Worm (Caenorhabditis elegans): ENCODE results near the gene K04A8.19.

The K04A8.19 gene

DNA sequence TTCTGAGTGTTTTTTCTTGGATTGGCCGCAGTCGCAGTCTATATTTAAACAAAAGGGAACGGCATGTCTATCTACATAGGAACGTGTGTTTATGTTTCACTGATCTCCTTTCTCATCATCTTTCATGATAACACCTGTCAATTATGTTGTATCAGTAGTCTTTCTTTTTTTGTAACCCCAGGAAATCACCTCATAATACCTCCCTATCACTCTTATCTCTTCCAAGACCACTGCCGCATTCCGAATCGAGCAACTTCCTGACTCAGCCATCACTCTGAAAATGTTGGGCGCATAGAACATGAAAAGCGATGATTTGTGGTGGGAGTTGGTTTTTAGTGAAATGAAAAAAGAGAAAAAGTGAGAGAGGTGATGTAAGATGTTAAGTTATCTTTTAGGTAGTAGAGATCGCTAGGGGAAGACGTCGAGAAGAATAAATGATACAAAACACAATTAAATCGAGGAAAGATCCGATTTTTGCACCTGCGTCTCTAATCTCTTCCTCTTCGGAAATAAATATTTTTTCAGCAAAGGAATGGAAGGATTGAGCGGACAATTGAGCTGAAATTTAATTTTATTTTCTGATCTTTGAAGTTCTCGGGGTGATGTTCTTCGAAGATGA, 31.2 kb downstream of the K04A8.19 start (continued):
- TF ChIP-seq mxl-2 (GFP tag; conservative IDR thresholded peaks at IDR 0.05) (no peak), egl-43 (GFP tag; IDR thresholded peaks at IDR 0.05) (no peak), nhr-42 (GFP tag; IDR thresholded peaks at IDR 0.05) (no peak), daf-12 (tag; optimal IDR thresholded peaks at IDR 0.05) (no peak), nhr-11 (tag; optimal IDR thresholded peaks at IDR 0.05) (no peak), mxl-3 (GFP tag; optimal IDR thresholded peaks at IDR 0.05) (peak; percentile 50), lin-39 (tag; optimal IDR thresholded peaks at IDR 0.05) (no peak), php-3 (GFP tag; IDR thresholded peaks at IDR 0.05) (peak; percentile 67; the same call in 1 of the 2 replicates), ceh-82 (tag; optimal IDR thresholded peaks at IDR 0.05) (no peak), mes-2 (tag; optimal IDR thresholded peaks at IDR 0.05; ENCODE audit: poor library complexity, severe bottlenecking) (no peak), pqm-1 (tag; optimal IDR thresholded peaks at IDR 0.05) (peak; percentile 46), set-16 (GFP tag; IDR thresholded peaks at IDR 0.05) (no peak), lir-3 (tag; optimal IDR thresholded peaks at IDR 0.05) (no peak)

DNA sequence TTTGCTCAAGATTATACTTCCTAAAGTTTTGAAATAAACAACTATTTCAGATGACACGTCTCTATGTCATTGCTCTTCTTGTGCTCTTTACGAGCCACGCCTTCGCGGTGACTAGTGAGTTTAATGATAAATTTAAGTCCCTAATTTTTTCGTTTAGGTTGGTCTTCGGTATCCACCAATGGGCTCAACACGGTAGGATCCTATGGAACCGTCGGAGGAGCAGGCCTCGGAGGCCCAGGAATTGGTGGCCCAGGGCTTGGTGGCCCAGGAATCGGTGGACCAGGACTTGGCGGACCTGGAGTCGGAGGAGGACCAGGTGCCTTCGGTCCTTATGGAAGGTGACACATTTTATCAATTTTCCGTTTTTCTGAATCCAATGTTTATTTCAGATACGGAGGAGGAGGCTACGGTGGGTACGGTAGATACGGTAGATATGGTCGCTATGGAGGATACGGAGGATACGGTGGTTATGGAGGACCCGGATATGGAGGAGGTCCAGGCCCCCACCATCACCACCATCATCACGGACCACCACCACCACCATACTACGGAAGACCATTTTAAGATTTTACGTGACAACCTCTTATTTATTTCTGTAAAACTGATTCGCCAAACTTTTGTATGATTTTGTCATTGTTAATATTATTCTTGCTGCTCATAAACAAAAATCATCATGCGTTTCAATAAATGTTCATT, 33.7 kb downstream of the K04A8.19 start, which contains the start of the genes F46E10.2 and F46E10.18:
F46E10.2 (plus strand) TSS at position 51 of the 696 bp plus-strand sequence.
F46E10.18 (plus strand) TSS at position 646 of the 696 bp plus-strand sequence.
- TF ChIP-seq nhr-48 (tag; optimal IDR thresholded peaks at IDR 0.05): no peak
- peak in 1 of 2 experiments; percentile 89 for TF ChIP-seq unc-62 (GFP tag; optimal IDR thresholded peaks at IDR 0.05 in 1 of 2)
- no peak for TF ChIP-seq unc-62 (tag; optimal IDR thresholded peaks at IDR 0.05)
- no peak for TF ChIP-seq madf-5 (GFP tag; IDR thresholded peaks at IDR 0.05)
- TF ChIP-seq nhr-102 (tag; optimal IDR thresholded peaks at IDR 0.05): no peak
- no peak for TF ChIP-seq mdt-29 (GFP tag; IDR thresholded peaks at IDR 0.05)
- no peak for TF ChIP-seq fos-1 (tag; optimal IDR thresholded peaks at IDR 0.05)
- peak; percentile 70 for TF ChIP-seq egl-43 (GFP tag; IDR thresholded peaks at IDR 0.05)
- TF ChIP-seq set-16 (GFP tag; IDR thresholded peaks at IDR 0.05): peak; percentile 83
- peak; percentile 5 for TF ChIP-seq aha-1 (tag)
- TF ChIP-seq daf-16 (GFP tag; optimal IDR thresholded peaks at IDR 0.05): no peak
- no peak for TF ChIP-seq daf-16 (tag; optimal IDR thresholded peaks at IDR 0.05)

- TF ChIP-seq nhr-25 (tag; optimal IDR thresholded peaks at IDR 0.05; ENCODE audit: borderline replicate concordance, insufficient read depth): no peak
- no peak for TF ChIP-seq dmd-8 (GFP tag; IDR thresholded peaks at IDR 0.05)
- TF ChIP-seq ztf-7 (tag; optimal IDR thresholded peaks at IDR 0.05): no peak
- TF ChIP-seq egl-27 (tag; optimal IDR thresholded peaks at IDR 0.05): no peak
Observed at ce11 chrV:6518225-6518396, 36.1 kb downstream of the K04A8.19 start, which contains the start of gene F46E10.3. F46E10.3 (plus strand) TSS chrV:6518297.

DNA sequence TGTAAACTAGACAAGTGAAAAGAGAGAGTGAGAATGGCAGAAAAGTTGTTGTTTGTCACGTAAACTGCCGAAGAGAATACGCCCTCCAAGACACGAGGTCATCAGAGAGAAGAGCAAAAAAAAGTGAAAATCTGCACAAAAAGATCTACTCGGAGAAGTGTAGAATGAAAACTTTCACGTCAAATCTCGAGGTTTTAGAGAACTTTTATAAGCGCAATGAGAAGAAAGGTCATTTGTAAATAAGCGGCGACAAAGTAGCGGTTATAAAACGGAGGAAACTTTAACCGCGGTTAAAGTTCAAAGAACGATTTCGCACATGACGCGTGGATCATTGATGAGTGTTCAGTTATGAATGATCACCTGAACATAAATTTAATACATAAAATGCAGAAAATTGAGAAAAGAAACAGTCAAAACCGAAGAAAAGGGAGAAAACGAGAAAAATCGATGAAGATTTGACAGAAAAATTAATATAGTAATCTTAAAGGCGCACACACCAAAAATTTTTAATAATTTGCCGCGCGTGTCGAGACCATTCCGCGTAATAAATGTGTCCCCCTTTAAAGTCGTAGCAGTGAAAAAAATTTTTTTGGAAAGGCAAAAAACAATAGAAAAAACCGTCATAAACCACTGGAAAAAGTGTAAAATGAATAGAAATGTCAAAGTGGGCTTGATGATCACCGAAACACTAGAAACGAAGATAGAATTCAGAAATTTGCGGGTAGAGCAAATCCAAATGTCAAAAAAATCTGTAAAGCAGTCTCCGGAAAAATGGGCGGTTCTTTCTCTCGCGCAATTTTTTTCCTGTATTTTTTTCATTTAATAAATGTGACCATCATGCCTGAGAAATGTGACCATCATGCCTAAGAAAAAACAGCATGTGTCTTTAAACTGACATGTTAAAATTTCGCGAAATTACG, 36.6 kb downstream of the K04A8.19 start:
- TF ChIP-seq fkh-10 (GFP tag; optimal IDR thresholded peaks at IDR 0.05) (no peak), nhr-237 (tag; optimal IDR thresholded peaks at IDR 0.05) (no peak), spr-1 (tag; optimal IDR thresholded peaks at IDR 0.05) (no peak), ceh-32 (tag; optimal IDR thresholded peaks at IDR 0.05; ENCODE audit: poor library complexity) (no peak), ceh-20 (GFP tag; IDR thresholded peaks at IDR 0.05) (peak; percentile 56; the same call in 1 of the 2 replicates), egl-27 (tag; optimal IDR thresholded peaks at IDR 0.05) (no peak), skn-1 (tag; optimal IDR thresholded peaks at IDR 0.05) (no peak), hif-1 (tag; optimal IDR thresholded peaks at IDR 0.05) (peak; percentile 85 to 99), ctbp-1 (GFP tag; IDR thresholded peaks at IDR 0.05) (0 out of 2 replicates have a peak, but pooled peaks have one; percentile 21), vab-7 (GFP tag; IDR thresholded peaks at IDR 0.05) (no peak), lin-1 (GFP tag; IDR thresholded peaks at IDR 0.05) (no peak), mes-2 (tag; optimal IDR thresholded peaks at IDR 0.05; ENCODE audit: poor library complexity, severe bottlenecking) (no peak), daf-16 (GFP tag; optimal IDR thresholded peaks at IDR 0.05) (no peak), daf-16 (tag; optimal IDR thresholded peaks at IDR 0.05) (peak; percentile 10), ces-1 (GFP tag; optimal IDR thresholded peaks at IDR 0.05) (no peak), nhr-42 (GFP tag; IDR thresholded peaks at IDR 0.05) (no peak), duxl-1 (tag; optimal IDR thresholded peaks at IDR 0.05; ENCODE audit: poor library complexity) (no peak), mep-1 (tag; optimal IDR thresholded peaks at IDR 0.05) (peak; percentile 81), hlh-11 (tag; optimal IDR thresholded peaks at IDR 0.05) (peak; percentile 56), set-16 (GFP tag; IDR thresholded peaks at IDR 0.05) (no peak), ceh-82 (tag; optimal IDR thresholded peaks at IDR 0.05) (no peak), Y105C5A.15 (GFP tag; IDR thresholded peaks at IDR 0.05) (no peak)

All from whole organism, L4 larva.